Worm (Caenorhabditis elegans): ENCODE results near the gene clec-232.
"Not testable (repeated sequence)": the region's sequence is repeated elsewhere in the genome, so short reads cannot be mapped to it uniquely, and the experiment has no call there.

The clec-232 gene

ce11 chrV:15975845-15976244, at the start of gene clec-232:
clec-232 (plus strand) TSS chrV:15976145.
- TF ChIP-seq F13C5.2 (tag; optimal IDR thresholded peaks at IDR 0.05) (no peak), aly-1 (tag; optimal IDR thresholded peaks at IDR 0.05) (no peak), tra-4 (tag; optimal IDR thresholded peaks at IDR 0.05) (no peak), tbx-37 (GFP tag; conservative IDR thresholded peaks at IDR 0.05) (no peak), ceh-36 (tag; optimal IDR thresholded peaks at IDR 0.05) (no peak), ets-7 (tag; optimal IDR thresholded peaks at IDR 0.05) (no peak), pes-1 (GFP tag; IDR thresholded peaks at IDR 0.05) (no peak), hmbx-1 (tag; optimal IDR thresholded peaks at IDR 0.05) (no peak)

- TF ChIP-seq ama-1 (optimal IDR thresholded peaks at IDR 0.05) (no peak), flt-1 (GFP tag; IDR thresholded peaks at IDR 0.05) (no peak), sea-1 (GFP tag; conservative IDR thresholded peaks at IDR 0.05) (no peak), hmg-4 (GFP tag; optimal IDR thresholded peaks at IDR 0.05) (no peak), ets-7 (tag; optimal IDR thresholded peaks at IDR 0.05) (no peak), ceh-36 (tag; optimal IDR thresholded peaks at IDR 0.05) (no peak)
Measured at ce11 chrV:15928325-15928724, 47.6 kb upstream of the clec-232 start, which contains the start of gene pzf-1. pzf-1 (minus strand) TSS chrV:15928425.

- not testable (repeated sequence) for TF ChIP-seq tra-4 (tag; optimal IDR thresholded peaks at IDR 0.05); ama-1 (optimal IDR thresholded peaks at IDR 0.05); ceh-13 (GFP tag; optimal IDR thresholded peaks at IDR 0.05)
Measured at ce11 chrV:15929882-15930281, 46.1 kb upstream of the clec-232 start, which contains the start of gene srbc-77. srbc-77 (plus strand) TSS chrV:15930182.

ce11 chrV:15932390-15932789, 43.6 kb upstream of the clec-232 start, which contains the start of gene srw-26:
srw-26 (minus strand) TSS chrV:15932490.
- TF ChIP-seq pes-1 (GFP tag; IDR thresholded peaks at IDR 0.05) (no peak), aly-1 (tag; optimal IDR thresholded peaks at IDR 0.05) (no peak), ceh-36 (tag; optimal IDR thresholded peaks at IDR 0.05) (no peak), ceh-13 (GFP tag; optimal IDR thresholded peaks at IDR 0.05) (no peak)

- TF ChIP-seq hmbx-1 (tag; optimal IDR thresholded peaks at IDR 0.05) = no peak
- no peak for TF ChIP-seq ceh-13 (GFP tag; optimal IDR thresholded peaks at IDR 0.05)
- no peak for TF ChIP-seq scrt-1 (GFP tag; IDR thresholded peaks at IDR 0.05)
- TF ChIP-seq flt-1 (GFP tag; IDR thresholded peaks at IDR 0.05) = no peak
- no peak for TF ChIP-seq tbx-11 (GFP tag; IDR thresholded peaks at IDR 0.05)
- TF ChIP-seq ets-7 (tag; optimal IDR thresholded peaks at IDR 0.05) = no peak
- no peak for TF ChIP-seq B0310.2 (tag; optimal IDR thresholded peaks at IDR 0.05)
- no peak for TF ChIP-seq aly-1 (tag; optimal IDR thresholded peaks at IDR 0.05)
- TF ChIP-seq sea-1 (GFP tag; conservative IDR thresholded peaks at IDR 0.05) = no peak
- TF ChIP-seq tra-4 (tag; optimal IDR thresholded peaks at IDR 0.05) = no peak
- TF ChIP-seq ama-1 (optimal IDR thresholded peaks at IDR 0.05) = no peak
- TF ChIP-seq hmg-4 (GFP tag; optimal IDR thresholded peaks at IDR 0.05) = no peak
- TF ChIP-seq F13C5.2 (tag; optimal IDR thresholded peaks at IDR 0.05) = no peak
Measured at ce11 chrV:15940254-15940653, 35.7 kb upstream of the clec-232 start, which contains the start of gene srw-55. srw-55 (minus strand) TSS chrV:15940354.

ce11 chrV:15943125-15943524, 32.8 kb upstream of the clec-232 start, which contains the start of gene srw-53:
srw-53 (plus strand) TSS chrV:15943425.
- no peak for TF ChIP-seq flt-1 (GFP tag; IDR thresholded peaks at IDR 0.05)
- TF ChIP-seq ama-1 (optimal IDR thresholded peaks at IDR 0.05) = no peak
- no peak for TF ChIP-seq hmbx-1 (tag; optimal IDR thresholded peaks at IDR 0.05)
- no peak for TF ChIP-seq ceh-36 (tag; optimal IDR thresholded peaks at IDR 0.05)
- TF ChIP-seq sea-1 (GFP tag; conservative IDR thresholded peaks at IDR 0.05) = no peak
- TF ChIP-seq B0310.2 (tag; optimal IDR thresholded peaks at IDR 0.05) = no peak
- TF ChIP-seq pes-1 (GFP tag; IDR thresholded peaks at IDR 0.05) = no peak
- TF ChIP-seq aly-1 (tag; optimal IDR thresholded peaks at IDR 0.05) = no peak
- no peak for TF ChIP-seq tbx-11 (GFP tag; IDR thresholded peaks at IDR 0.05)
- TF ChIP-seq F13C5.2 (tag; optimal IDR thresholded peaks at IDR 0.05) = no peak
- TF ChIP-seq hnd-1 (tag; optimal IDR thresholded peaks at IDR 0.05) = no peak
- TF ChIP-seq tbx-37 (GFP tag; conservative IDR thresholded peaks at IDR 0.05) = no peak
- TF ChIP-seq tra-4 (tag; optimal IDR thresholded peaks at IDR 0.05) = no peak
- TF ChIP-seq hmg-4 (GFP tag; optimal IDR thresholded peaks at IDR 0.05) = no peak
- no peak for TF ChIP-seq ets-7 (tag; optimal IDR thresholded peaks at IDR 0.05)
- no peak for TF ChIP-seq ceh-13 (GFP tag; optimal IDR thresholded peaks at IDR 0.05)
- TF ChIP-seq scrt-1 (GFP tag; IDR thresholded peaks at IDR 0.05) = no peak

- TF ChIP-seq ceh-13 (GFP tag; optimal IDR thresholded peaks at IDR 0.05) (no peak), F13C5.2 (tag; optimal IDR thresholded peaks at IDR 0.05) (no peak), pes-1 (GFP tag; IDR thresholded peaks at IDR 0.05) (no peak), B0310.2 (tag; optimal IDR thresholded peaks at IDR 0.05) (no peak), ceh-36 (tag; optimal IDR thresholded peaks at IDR 0.05) (no peak), ets-7 (tag; optimal IDR thresholded peaks at IDR 0.05) (no peak), flt-1 (GFP tag; IDR thresholded peaks at IDR 0.05) (no peak), hmg-4 (GFP tag; optimal IDR thresholded peaks at IDR 0.05) (no peak), scrt-1 (GFP tag; IDR thresholded peaks at IDR 0.05) (no peak), hmbx-1 (tag; optimal IDR thresholded peaks at IDR 0.05) (no peak), tbx-37 (GFP tag; conservative IDR thresholded peaks at IDR 0.05) (no peak), ama-1 (optimal IDR thresholded peaks at IDR 0.05) (no peak)
Measured at ce11 chrV:15950903-15951302, 25.0 kb upstream of the clec-232 start, which contains the start of gene srw-59. srw-59 (minus strand) TSS chrV:15951003.

- no peak for TF ChIP-seq tbx-37 (GFP tag; conservative IDR thresholded peaks at IDR 0.05)
- TF ChIP-seq scrt-1 (GFP tag; IDR thresholded peaks at IDR 0.05) = no peak
- TF ChIP-seq ceh-36 (tag; optimal IDR thresholded peaks at IDR 0.05) = no peak
- no peak for TF ChIP-seq ama-1 (optimal IDR thresholded peaks at IDR 0.05)
- TF ChIP-seq B0310.2 (tag; optimal IDR thresholded peaks at IDR 0.05) = no peak
- no peak for TF ChIP-seq tbx-11 (GFP tag; IDR thresholded peaks at IDR 0.05)
- TF ChIP-seq hnd-1 (tag; optimal IDR thresholded peaks at IDR 0.05) = no peak
- TF ChIP-seq ets-7 (tag; optimal IDR thresholded peaks at IDR 0.05) = no peak
- no peak for TF ChIP-seq F13C5.2 (tag; optimal IDR thresholded peaks at IDR 0.05)
- no peak for TF ChIP-seq sea-1 (GFP tag; conservative IDR thresholded peaks at IDR 0.05)
- no peak for TF ChIP-seq flt-1 (GFP tag; IDR thresholded peaks at IDR 0.05)
Measured at ce11 chrV:15952762-15953161, 23.2 kb upstream of the clec-232 start, which contains the start of gene srw-56. srw-56 (minus strand) TSS chrV:15952862.

All from whole organism, early embryonic.